Fruit fly (Drosophila melanogaster) whole organism, wandering third instar larva: ENCODE results near the gene Pink1.

Experiments
- Hr78 ChIP-seq: fragments of >200 bp; optimal IDR thresholded peaks from 2 replicates; lab custom pipeline; 2017; ENCODE audit warnings: missing biosample characterization, missing genetic modification characterization
- Mio ChIP-seq: sonication (Bioruptor generic); optimal IDR thresholded peaks from 2 replicates; lab custom pipeline; 2016; ENCODE audit warnings: missing biosample characterization, missing genetic modification characterization
- Sp1 ChIP-seq: fragments of 200-800 bp; sonication (Bioruptor generic); optimal IDR thresholded peaks from 3 replicates; lab custom pipeline; 2019; ENCODE audit warnings: missing biosample characterization, mild to moderate bottlenecking, missing genetic modification characterization, moderate library complexity
- br ChIP-seq: fragments of 200-800 bp; sonication (Bioruptor generic); optimal IDR thresholded peaks from 2 replicates; lab custom pipeline; 2016; ENCODE audit warnings: missing biosample characterization, missing genetic modification characterization
- foxo ChIP-seq, 2 experiments: fragments of 200-800 bp; sonication (Bioruptor generic); optimal IDR thresholded peaks; 2 replicates in 1 of 2; 3 replicates in 1 of 2; lab custom pipeline; 2016 to 2017; ENCODE audit warnings: missing biosample characterization in 2 of 2, missing genetic modification characterization in 2 of 2
- fru ChIP-seq: fragments of 200-800 bp; sonication (Bioruptor generic); optimal IDR thresholded peaks from 3 replicates; lab custom pipeline; 2016; ENCODE audit warnings: missing biosample characterization, mild to moderate bottlenecking, missing genetic modification characterization
- lola ChIP-seq: fragments of >200 bp; optimal IDR thresholded peaks from 2 replicates; lab custom pipeline; 2017; ENCODE audit warnings: missing biosample characterization, missing genetic modification characterization
- usp ChIP-seq: fragments of >200 bp; optimal IDR thresholded peaks from 2 replicates; lab custom pipeline; 2017; ENCODE audit warnings: missing biosample characterization, missing genetic modification characterization

dm6 chrX:6656023-6656594 is 27.5 kb upstream of the Pink1 start:
- TF ChIP-seq fru (peak; percentile 94), br (GFP tag; lab: Kevin White, UChicago) (peak; percentile 86), Hr78 (GFP tag; lab: Kevin White, UChicago) (no peak), foxo (GFP tag; optimal IDR thresholded peaks at IDR 0.05; lab: Kevin White, UChicago) (peak; percentile 2 to 90), Sp1 (peak; percentile 88), usp (GFP tag; lab: Kevin White, UChicago) (no peak), lola (GFP tag; lab: Kevin White, UChicago) (no peak), Mio (GFP tag; lab: Kevin White, UChicago) (peak; percentile 13)
